Fruit fly (Drosophila melanogaster) whole organism, adult: ENCODE results near the gene swm.

ENCODE experiments used
- CG11617 ChIP-seq: fragments of 200-800 bp; sonication (Bioruptor generic); optimal IDR thresholded peaks from 2 replicates; lab custom pipeline; 2017; ENCODE audit warnings: mild to moderate bottlenecking, missing biosample characterization, missing genetic modification reagents, missing genetic modification characterization
- CG12768 ChIP-seq: fragments of 200-800 bp; sonication (Bioruptor generic); optimal IDR thresholded peaks from 2 replicates; lab custom pipeline; 2017; ENCODE audit warnings: missing biosample characterization, missing genetic modification characterization, mild to moderate bottlenecking, moderate library complexity, missing genetic modification reagents
- Hr96 ChIP-seq: fragments of 200-800 bp; sonication (Bioruptor generic); optimal IDR thresholded peaks from 2 replicates; lab custom pipeline; 2016; ENCODE audit warnings: missing biosample characterization, missing genetic modification characterization
- cnc ChIP-seq, 2 experiments: fragments of >200 bp; optimal IDR thresholded peaks; 2 replicates each; lab custom pipeline; 2017
- kay ChIP-seq: fragments of 200-800 bp; sonication (Bioruptor generic); peaks from one replicate; lab custom pipeline; 2016; ENCODE audit warnings: missing biosample characterization, missing genetic modification characterization, borderline replicate concordance

DNA sequence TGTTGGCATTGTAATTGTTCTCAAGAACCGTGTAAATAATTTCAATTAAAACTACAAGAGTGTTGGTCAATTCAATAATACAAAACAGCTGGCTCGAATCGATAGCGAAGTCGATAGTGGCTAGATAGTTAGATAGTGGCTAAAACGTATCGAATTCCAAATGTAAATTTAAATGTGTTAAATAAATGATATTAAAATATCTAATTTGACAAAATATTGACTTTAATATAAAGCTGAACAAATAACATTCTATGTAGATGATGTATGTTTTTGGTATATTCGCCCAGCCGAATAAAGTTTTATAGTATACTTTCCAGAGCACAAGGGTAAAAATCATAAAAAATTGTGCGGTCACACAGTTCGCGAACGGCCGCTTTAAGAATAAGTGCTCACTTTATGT lies 33.3 kb downstream of the swm start, which contains the start of the genes Dpm1 and CG10137:
- TF ChIP-seq cnc (optimal IDR thresholded peaks at IDR 0.05; lab: Kevin White, UChicago) (no peak), Hr96 (GFP tag; lab: Kevin White, UChicago) (no peak), kay (no peak), CG11617 (GFP tag; lab: Kevin White, UChicago) (no peak), CG12768 (GFP tag; lab: Kevin White, UChicago) (no peak)
